Worm (Caenorhabditis elegans) whole organism, late embryonic: Measurements from ENCODE around the gene nhr-291.

ENCODE experiments used
- C38D4.7 ChIP-seq: fragments of 200-800 bp; sonication (Bioruptor generic); optimal IDR thresholded peaks from 2 replicates; lab custom pipeline; 2018; ENCODE audit warnings: mild to moderate bottlenecking, missing genetic modification characterization, moderate library complexity, missing compliant biosample characterization
- K02D7.2 ChIP-seq: sonication (generic microtip); optimal IDR thresholded peaks from 2 replicates; lab custom pipeline; 2017; ENCODE audit warnings: mild to moderate bottlenecking, missing genetic modification characterization, missing compliant biosample characterization
- Y22D7AL.16 ChIP-seq: sonication (generic microtip); optimal IDR thresholded peaks from 2 replicates; lab custom pipeline; 2016; ENCODE audit warnings: missing genetic modification characterization, missing compliant biosample characterization
- ama-1 ChIP-seq: fragments of 150-350 bp; optimal IDR thresholded peaks from 2 replicates; lab custom pipeline; 2014
- ceh-2 ChIP-seq: sonication (generic microtip); optimal IDR thresholded peaks from 2 replicates; lab custom pipeline; 2016; ENCODE audit warnings: missing genotype, missing genetic modification characterization, missing compliant biosample characterization
- ceh-22 ChIP-seq: sonication (generic microtip); optimal IDR thresholded peaks from 2 replicates; lab custom pipeline; 2017; ENCODE audit warnings: missing biosample characterization, missing genetic modification characterization
- ceh-34 ChIP-seq: sonication (generic microtip); optimal IDR thresholded peaks from 2 replicates; lab custom pipeline; 2016; ENCODE audit warnings: mild to moderate bottlenecking, missing genetic modification characterization, missing compliant biosample characterization
- ceh-45 ChIP-seq: fragments of 200-800 bp; sonication (Bioruptor generic); IDR thresholded peaks from 2 replicates; pipeline ENCODE4 v1.3.6; 2022; ENCODE audit warnings: missing genetic modification reagents, missing genetic modification characterization, missing compliant biosample characterization
- ceh-9 ChIP-seq: sonication (generic microtip); optimal IDR thresholded peaks from 2 replicates; lab custom pipeline; 2016; ENCODE audit warnings: mild to moderate bottlenecking, missing genetic modification characterization, inconsistent platforms, missing compliant biosample characterization
- dmd-4 ChIP-seq: sonication (generic microtip); optimal IDR thresholded peaks from 2 replicates; lab custom pipeline; 2016; ENCODE audit warnings: borderline replicate concordance, missing genetic modification characterization, missing compliant biosample characterization
- dve-1 ChIP-seq: sonication (generic microtip); optimal IDR thresholded peaks from 2 replicates; lab custom pipeline; 2017; ENCODE audit warnings: antibody characterized with exemption, mild to moderate bottlenecking, missing genetic modification characterization, missing compliant biosample characterization
- elt-2 ChIP-seq: sonication (generic microtip); optimal IDR thresholded peaks from 2 replicates; lab custom pipeline; 2016; ENCODE audit warnings: missing genetic modification reagents, missing genetic modification characterization, missing compliant biosample characterization
- ets-4 ChIP-seq: sonication (generic microtip); optimal IDR thresholded peaks from 2 replicates; lab custom pipeline; 2016; ENCODE audit warnings: missing genetic modification characterization, missing compliant biosample characterization
- eyg-1 ChIP-seq: sonication (generic microtip); optimal IDR thresholded peaks from 2 replicates; lab custom pipeline; 2016; ENCODE audit warnings: missing genotype, missing genetic modification characterization, missing compliant biosample characterization
- fax-1 ChIP-seq: sonication (generic microtip); optimal IDR thresholded peaks from 2 replicates; lab custom pipeline; 2016; ENCODE audit warnings: missing genotype, missing genetic modification characterization, missing compliant biosample characterization
- fkh-6 ChIP-seq: sonication (generic microtip); optimal IDR thresholded peaks from 2 replicates; lab custom pipeline; 2016; ENCODE audit warnings: missing genetic modification characterization, missing compliant biosample characterization
- hlh-15 ChIP-seq: sonication (generic microtip); optimal IDR thresholded peaks from 2 replicates; lab custom pipeline; 2016; ENCODE audit warnings: missing genetic modification characterization, missing compliant biosample characterization
- hlh-30 ChIP-seq: sonication (generic microtip); optimal IDR thresholded peaks from 2 replicates; lab custom pipeline; 2017; ENCODE audit warnings: antibody characterized with exemption, missing genetic modification characterization, missing compliant biosample characterization; ENCODE audit not compliant: insufficient read depth
- lim-6 ChIP-seq: sonication (generic microtip); optimal IDR thresholded peaks from 2 replicates; lab custom pipeline; 2016; ENCODE audit warnings: missing genetic modification characterization, missing compliant biosample characterization
- lin-11 ChIP-seq: fragments of 200-800 bp; sonication (Bioruptor generic); optimal IDR thresholded peaks from 2 replicates; lab custom pipeline; 2018; ENCODE audit warnings: mild to moderate bottlenecking, missing genetic modification characterization, missing compliant biosample characterization
- mec-3 ChIP-seq: sonication (generic microtip); optimal IDR thresholded peaks from 2 replicates; lab custom pipeline; 2016; ENCODE audit warnings: borderline replicate concordance, missing genetic modification characterization, missing compliant biosample characterization
- nhr-11 ChIP-seq: fragments of 150-350 bp; optimal IDR thresholded peaks from 2 replicates; lab custom pipeline; 2014; ENCODE audit warnings: missing biosample characterization, missing genetic modification characterization
- nhr-232 ChIP-seq: sonication (generic microtip); optimal IDR thresholded peaks from 2 replicates; lab custom pipeline; 2016; ENCODE audit warnings: missing genetic modification characterization, missing compliant biosample characterization
- npax-4 ChIP-seq: sonication (generic microtip); optimal IDR thresholded peaks from 2 replicates; lab custom pipeline; 2016; ENCODE audit warnings: missing genetic modification characterization, missing compliant biosample characterization
- pag-3 ChIP-seq: sonication (generic microtip); optimal IDR thresholded peaks from 2 replicates; lab custom pipeline; 2016; ENCODE audit warnings: missing compliant biosample characterization, missing genetic modification characterization, borderline replicate concordance
- pax-1 ChIP-seq: fragments of 150-350 bp; optimal IDR thresholded peaks from 2 replicates; lab custom pipeline; 2014; ENCODE audit warnings: missing biosample characterization, missing genetic modification characterization
- pha-4 ChIP-seq: fragments of 150-350 bp; optimal IDR thresholded peaks from 2 replicates; lab custom pipeline; 2018; ENCODE audit warnings: missing biosample characterization, missing genetic modification reagents, missing genetic modification characterization
- sdc-2 ChIP-seq: sonication (generic microtip); optimal IDR thresholded peaks from 2 replicates; lab custom pipeline; 2016; ENCODE audit warnings: missing genotype, missing genetic modification characterization, missing compliant biosample characterization
- sox-2 ChIP-seq: fragments of 200-800 bp; sonication (Bioruptor generic); IDR thresholded peaks from 2 replicates; pipeline ENCODE4 v1.3.6; 2022; ENCODE audit warnings: missing genetic modification reagents, missing genetic modification characterization, missing compliant biosample characterization
- sox-4 ChIP-seq: sonication (generic microtip); optimal IDR thresholded peaks from 2 replicates; lab custom pipeline; 2017; ENCODE audit warnings: mild to moderate bottlenecking, missing genetic modification characterization, inconsistent platforms, missing compliant biosample characterization
- tbx-2 ChIP-seq: sonication (generic microtip); optimal IDR thresholded peaks from 2 replicates; lab custom pipeline; 2016; ENCODE audit warnings: missing genetic modification characterization, missing compliant biosample characterization
- tbx-7 ChIP-seq: sonication (generic microtip); optimal IDR thresholded peaks from 2 replicates; lab custom pipeline; 2016; ENCODE audit warnings: missing genotype, missing genetic modification characterization, missing compliant biosample characterization
- ttx-3 ChIP-seq: sonication (generic microtip); optimal IDR thresholded peaks from 2 replicates; lab custom pipeline; 2016; ENCODE audit warnings: missing genetic modification reagents, missing genetic modification characterization, missing compliant biosample characterization
- unc-3 ChIP-seq, 2 experiments: fragments of 200-800 bp in 1 of 2; sonication (Bioruptor generic) in 1 of 2; sonication (generic microtip) in 1 of 2; conservative IDR thresholded peaks in 1 of 2; optimal IDR thresholded peaks in 1 of 2; 2 replicates each; pipeline versions ENCODE4 v1.3.6 to Lab custom; 2016 to 2022; ENCODE audit warnings: missing compliant biosample characterization in 2 of 2, missing genetic modification characterization in 2 of 2, missing genetic modification reagents in 1 of 2
- unc-86 ChIP-seq: sonication (generic microtip); optimal IDR thresholded peaks from 2 replicates; lab custom pipeline; 2016; ENCODE audit warnings: missing genetic modification characterization, missing compliant biosample characterization
- ztf-16 ChIP-seq: sonication (generic microtip); optimal IDR thresholded peaks from 2 replicates; lab custom pipeline; 2017; ENCODE audit warnings: missing genetic modification characterization, missing compliant biosample characterization

Gene nhr-291

ce11 chrV:15344481-15344880 lies 25.7 kb downstream of the nhr-291 start, which contains the start of gene wrt-8:
wrt-8 (minus strand) TSS chrV:15344581.
- TF ChIP-seq dve-1 (tag; lab: Kevin White, UChicago) (no peak), nhr-232 (no peak), ceh-45 (no peak), pag-3 (tag; lab: Kevin White, UChicago) (no peak), dmd-4 (tag; lab: Kevin White, UChicago) (no peak), C38D4.7 (GFP tag; lab: Kevin White, UChicago) (no peak), unc-3 (GFP tag; conservative IDR thresholded peaks at IDR 0.05; lab: Robert Waterston, UW) (no peak), unc-3 (tag; optimal IDR thresholded peaks at IDR 0.05; lab: Kevin White, UChicago) (no peak), ceh-34 (tag; lab: Kevin White, UChicago) (no peak), pha-4 (tag; lab: Kevin White, UChicago) (no peak), nhr-11 (tag; lab: Kevin White, UChicago) (no peak), Y22D7AL.16 (no peak), pax-1 (tag; lab: Kevin White, UChicago) (no peak), tbx-2 (tag; lab: Kevin White, UChicago) (no peak), sox-2 (no peak), ztf-16 (tag; lab: Kevin White, UChicago) (no peak), sdc-2 (tag; lab: Kevin White, UChicago) (no peak), npax-4 (tag; lab: Kevin White, UChicago) (no peak), ets-4 (no peak)

ce11 chrV:15347292-15347691 lies 28.5 kb downstream of the nhr-291 start, which contains the start of gene C29F3.3:
C29F3.3 (minus strand) TSS chrV:15347392.
- no peak for TF ChIP-seq pha-4 (tag; lab: Kevin White, UChicago)
- TF ChIP-seq mec-3: no peak
- no peak for TF ChIP-seq elt-2 (tag; lab: Kevin White, UChicago)
- TF ChIP-seq tbx-2 (tag; lab: Kevin White, UChicago): no peak
- no peak for TF ChIP-seq ttx-3 (tag; lab: Kevin White, UChicago)
- TF ChIP-seq lin-11 (tag; lab: Kevin White, UChicago): no peak
- no peak for TF ChIP-seq K02D7.2
- no peak for TF ChIP-seq hlh-30 (tag; lab: Kevin White, UChicago)
- TF ChIP-seq eyg-1 (tag; lab: Kevin White, UChicago): no peak
- no peak for TF ChIP-seq tbx-7 (tag; lab: Kevin White, UChicago)
- no peak for TF ChIP-seq unc-86 (tag; lab: Kevin White, UChicago)
- no peak for TF ChIP-seq hlh-15
- no peak for TF ChIP-seq sox-4 (tag; lab: Kevin White, UChicago)
- TF ChIP-seq, all 69 proteins: peak for 0

ce11 chrV:15349044-15349443 lies 30.3 kb downstream of the nhr-291 start, which contains the start of gene clec-230:
clec-230 (minus strand) TSS chrV:15349144.
- TF ChIP-seq fkh-6: no peak
- TF ChIP-seq fax-1 (tag; lab: Kevin White, UChicago): no peak
- no peak for TF ChIP-seq ceh-22 (tag; lab: Kevin White, UChicago)
- no peak for TF ChIP-seq C38D4.7 (GFP tag; lab: Kevin White, UChicago)
- TF ChIP-seq ttx-3 (tag; lab: Kevin White, UChicago): no peak
- TF ChIP-seq ztf-16 (tag; lab: Kevin White, UChicago): no peak
- TF ChIP-seq nhr-11 (tag; lab: Kevin White, UChicago): no peak
- TF ChIP-seq lim-6 (tag; lab: Kevin White, UChicago): no peak
- TF ChIP-seq ceh-2: no peak
- TF ChIP-seq ama-1 (lab: Kevin White, UChicago): no peak

ce11 chrV:15350615-15351014 lies 31.9 kb downstream of the nhr-291 start, which contains the start of gene clec-231:
clec-231 (minus strand) TSS chrV:15350715.
- TF ChIP-seq lin-11 (tag; lab: Kevin White, UChicago): no peak
- TF ChIP-seq nhr-11 (tag; lab: Kevin White, UChicago): no peak
- no peak for TF ChIP-seq ceh-9
